Fruit fly (Drosophila melanogaster) whole organism, wandering third instar larva: ENCODE results near the gene Ir94d.

Experiments used
- Abd-B ChIP-seq: fragments of >200 bp; optimal IDR thresholded peaks from 2 replicates; lab custom pipeline; 2017; ENCODE audit warnings: missing biosample characterization, missing genetic modification characterization
- CG32264 ChIP-seq: fragments of 200-800 bp; sonication (Bioruptor generic); optimal IDR thresholded peaks from 2 replicates; lab custom pipeline; 2016; ENCODE audit warnings: missing biosample characterization, missing genetic modification characterization
- CrebA ChIP-seq: fragments of 200-800 bp; sonication (Bioruptor generic); optimal IDR thresholded peaks from 2 replicates; lab custom pipeline; 2016; ENCODE audit warnings: missing biosample characterization, mild to moderate bottlenecking, missing genetic modification characterization, borderline replicate concordance
- Dfd ChIP-seq: fragments of >200 bp; optimal IDR thresholded peaks from 2 replicates; lab custom pipeline; 2017; ENCODE audit warnings: missing biosample characterization, missing genetic modification characterization
- Dif ChIP-seq: fragments of 200-275, 200-300 bp; sonication (Bioruptor generic); optimal IDR thresholded peaks from 2 replicates; lab custom pipeline; 2018; ENCODE audit warnings: missing biosample characterization, missing genetic modification characterization; ENCODE audit not compliant: partially characterized antibody
- HLH106 ChIP-seq: fragments of 200-800 bp; optimal IDR thresholded peaks from 3 replicates; lab custom pipeline; 2019; ENCODE audit warnings: missing biosample characterization, mild to moderate bottlenecking, missing genetic modification characterization, moderate library complexity
- Jra ChIP-seq: sonication (Bioruptor generic); optimal IDR thresholded peaks from 2 replicates; lab custom pipeline; 2016; ENCODE audit warnings: missing biosample characterization, missing genetic modification characterization
- Mio ChIP-seq: sonication (Bioruptor generic); optimal IDR thresholded peaks from 2 replicates; lab custom pipeline; 2016; ENCODE audit warnings: missing biosample characterization, missing genetic modification characterization
- Myc ChIP-seq: fragments of >200 bp; optimal IDR thresholded peaks from 2 replicates; lab custom pipeline; 2017
- N ChIP-seq: fragments of >200 bp; optimal IDR thresholded peaks from 2 replicates; lab custom pipeline; 2018; ENCODE audit warnings: missing biosample characterization, missing external identifiers, missing genetic modification characterization
- OdsH ChIP-seq: fragments of 200-800 bp; sonication (Bioruptor generic); optimal IDR thresholded peaks from 2 replicates; lab custom pipeline; 2016; ENCODE audit warnings: missing biosample characterization, mild to moderate bottlenecking, missing genetic modification characterization
- Sp1 ChIP-seq: fragments of 200-800 bp; sonication (Bioruptor generic); optimal IDR thresholded peaks from 3 replicates; lab custom pipeline; 2019; ENCODE audit warnings: missing biosample characterization, mild to moderate bottlenecking, missing genetic modification characterization, moderate library complexity
- Vsx2 ChIP-seq: fragments of 200-300, 225-300 bp; sonication (Bioruptor generic); optimal IDR thresholded peaks from 2 replicates; lab custom pipeline; 2018; ENCODE audit warnings: missing biosample characterization, missing genetic modification characterization; ENCODE audit not compliant: partially characterized antibody
- br ChIP-seq: fragments of 200-800 bp; sonication (Bioruptor generic); optimal IDR thresholded peaks from 2 replicates; lab custom pipeline; 2016; ENCODE audit warnings: missing biosample characterization, missing genetic modification characterization
- brk ChIP-seq: fragments of 200-800 bp; sonication (Bioruptor generic); optimal IDR thresholded peaks from 2 replicates; lab custom pipeline; 2016; ENCODE audit warnings: missing biosample characterization, mild to moderate bottlenecking, missing genetic modification characterization
- dl ChIP-seq, 2 experiments: fragments of 175-275, 200-275 bp in 1 of 2; fragments of 200-275 bp in 1 of 2; sonication (Bioruptor generic); optimal IDR thresholded peaks; lab custom pipeline; 2018; ENCODE audit warnings: mild to moderate bottlenecking in 2 of 2, missing biosample characterization in 2 of 2, missing genetic modification characterization in 2 of 2, moderate library complexity in 2 of 2; ENCODE audit not compliant: partially characterized antibody in 2 of 2, insufficient read depth in 1 of 2
- dmrt93B ChIP-seq: fragments of 200-800 bp; sonication (Bioruptor generic); optimal IDR thresholded peaks from 2 replicates; lab custom pipeline; 2018; ENCODE audit warnings: missing biosample characterization, mild to moderate bottlenecking, missing genetic modification characterization
- dsf ChIP-seq: sonication (Bioruptor generic); optimal IDR thresholded peaks from 2 replicates; lab custom pipeline; 2016; ENCODE audit warnings: missing biosample characterization, missing genetic modification characterization, borderline replicate concordance
- h ChIP-seq: fragments of 200-800 bp; sonication (Bioruptor generic); optimal IDR thresholded peaks from 3 replicates; lab custom pipeline; 2016; ENCODE audit warnings: missing biosample characterization, mild to moderate bottlenecking, missing genetic modification characterization
- jim ChIP-seq: fragments of 175-275, 200-325 bp; sonication (Bioruptor generic); optimal IDR thresholded peaks from 2 replicates; lab custom pipeline; 2016; ENCODE audit warnings: missing biosample characterization, mild to moderate bottlenecking, missing genetic modification characterization
- lola ChIP-seq: fragments of >200 bp; optimal IDR thresholded peaks from 2 replicates; lab custom pipeline; 2017; ENCODE audit warnings: missing biosample characterization, missing genetic modification characterization
- pan ChIP-seq: fragments of >200 bp; optimal IDR thresholded peaks from 2 replicates; lab custom pipeline; 2017
- psq ChIP-seq: fragments of 200-800 bp; sonication (Bioruptor generic); optimal IDR thresholded peaks from 3 replicates; lab custom pipeline; 2017; ENCODE audit warnings: missing biosample characterization, mild to moderate bottlenecking, missing genetic modification characterization, moderate library complexity
- rgr ChIP-seq: fragments of 200-800 bp; sonication (Bioruptor generic); optimal IDR thresholded peaks from 3 replicates; lab custom pipeline; 2016; ENCODE audit warnings: missing biosample characterization, mild to moderate bottlenecking, missing genetic modification characterization
- sv ChIP-seq: fragments of 200-800 bp; sonication (Bioruptor generic); optimal IDR thresholded peaks from 3 replicates; lab custom pipeline; 2016; ENCODE audit warnings: missing biosample characterization, missing genetic modification characterization
- tai ChIP-seq: sonication (Bioruptor generic); optimal IDR thresholded peaks from 2 replicates; lab custom pipeline; 2016; ENCODE audit warnings: missing biosample characterization, missing genetic modification characterization
- woc ChIP-seq: sonication (Bioruptor generic); optimal IDR thresholded peaks from 2 replicates; lab custom pipeline; 2016; ENCODE audit warnings: missing biosample characterization, mild to moderate bottlenecking, missing genetic modification characterization

Gene Ir94d

DNA sequence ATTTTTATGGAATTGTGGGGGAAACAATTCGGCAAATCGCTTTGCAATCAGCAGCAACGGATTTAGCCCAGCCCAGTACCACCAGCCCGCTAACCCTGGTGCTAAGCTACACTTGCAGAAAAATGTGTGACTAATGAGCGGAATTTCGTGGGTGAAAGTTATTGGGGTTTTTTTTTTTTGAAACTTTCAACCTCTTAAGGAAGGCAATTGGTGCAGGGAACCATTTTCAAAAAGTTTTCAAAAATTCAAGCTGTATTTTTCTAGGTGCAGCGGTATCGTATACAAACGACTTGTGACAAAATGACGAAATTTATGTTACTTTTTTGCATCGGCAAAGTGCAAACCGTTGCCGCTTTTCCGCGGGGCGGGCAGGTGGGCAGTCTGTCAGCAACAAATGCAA is 3.6 kb upstream of the Ir94d start:
- no peak for TF ChIP-seq CG32264 (GFP tag; lab: Kevin White, UChicago)
- TF ChIP-seq CrebA (GFP tag; lab: Kevin White, UChicago): no peak
- no peak for TF ChIP-seq Dfd (GFP tag; lab: Kevin White, UChicago)
- TF ChIP-seq OdsH (GFP tag; lab: Kevin White, UChicago): no peak
- no peak for TF ChIP-seq rgr (GFP tag; lab: Kevin White, UChicago)
- TF ChIP-seq dmrt93B: no peak
- TF ChIP-seq Dif: no peak
- TF ChIP-seq Myc: no peak
- TF ChIP-seq sv (GFP tag; lab: Kevin White, UChicago): no peak
- no peak for TF ChIP-seq pan (lab: Kevin White, UChicago)
- TF ChIP-seq h (GFP tag; lab: Kevin White, UChicago): no peak
- TF ChIP-seq woc: no peak
- TF ChIP-seq dsf (GFP tag; lab: Kevin White, UChicago): no peak
- no peak for TF ChIP-seq Sp1 (GFP tag; lab: Kevin White, UChicago)
- TF ChIP-seq HLH106 (tag; lab: Kevin White, UChicago): no peak
- no peak for TF ChIP-seq jim (GFP tag; lab: Kevin White, UChicago)
- TF ChIP-seq dl (GFP tag; optimal IDR thresholded peaks at IDR 0.05; lab: Kevin White, UChicago; ENCODE audit: insufficient read depth in 1 of 2, partially characterized antibody in 2 of 2): no peak

DNA sequence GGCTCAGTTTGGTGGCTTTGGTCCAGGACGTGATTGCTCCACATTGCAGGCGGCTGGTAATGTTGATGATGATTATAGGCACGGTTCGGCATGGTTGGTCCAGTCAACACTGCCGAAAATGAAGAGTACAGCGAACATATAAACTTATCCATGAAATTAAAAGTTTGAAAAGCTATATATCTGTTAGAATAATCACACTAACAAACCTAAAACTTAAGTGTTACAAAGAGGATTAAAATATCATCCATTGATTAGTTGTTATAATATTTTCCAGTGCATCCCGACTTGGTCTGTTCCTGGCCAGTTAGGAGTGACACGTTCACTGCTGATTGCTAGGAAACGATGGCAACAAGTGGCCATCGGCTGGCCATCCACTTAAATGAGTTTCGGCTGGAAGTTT is 2.9 kb upstream of the Ir94d start:
- TF ChIP-seq Dif (no peak), h (GFP tag; lab: Kevin White, UChicago) (no peak), Sp1 (GFP tag; lab: Kevin White, UChicago) (no peak), tai (GFP tag; lab: Kevin White, UChicago) (no peak), psq (GFP tag; lab: Kevin White, UChicago) (no peak), Abd-B (GFP tag; lab: Kevin White, UChicago) (no peak), Vsx2 (GFP tag; lab: Kevin White, UChicago) (no peak), lola (GFP tag; lab: Kevin White, UChicago) (no peak)

DNA sequence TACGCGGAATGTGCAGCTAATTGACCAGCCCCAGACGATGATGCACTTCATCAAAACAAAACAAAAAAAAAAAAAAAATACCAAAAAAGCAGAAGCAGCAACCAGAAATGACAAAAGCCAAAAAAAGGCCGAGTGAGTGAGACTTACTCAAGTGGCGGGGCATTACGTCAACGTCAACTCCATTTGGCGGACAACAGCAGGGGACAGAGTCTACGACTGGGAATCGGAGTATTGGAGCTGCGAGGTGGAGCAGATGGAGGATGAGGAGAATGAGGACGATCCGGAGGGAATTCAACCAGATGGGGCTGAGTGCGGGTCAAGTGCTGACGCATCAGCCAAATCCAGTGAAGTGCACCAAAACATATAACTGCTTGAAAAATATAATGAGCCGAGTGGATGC is 1.1 kb upstream of the Ir94d start:
- TF ChIP-seq Sp1 (GFP tag; lab: Kevin White, UChicago): no peak

DNA sequence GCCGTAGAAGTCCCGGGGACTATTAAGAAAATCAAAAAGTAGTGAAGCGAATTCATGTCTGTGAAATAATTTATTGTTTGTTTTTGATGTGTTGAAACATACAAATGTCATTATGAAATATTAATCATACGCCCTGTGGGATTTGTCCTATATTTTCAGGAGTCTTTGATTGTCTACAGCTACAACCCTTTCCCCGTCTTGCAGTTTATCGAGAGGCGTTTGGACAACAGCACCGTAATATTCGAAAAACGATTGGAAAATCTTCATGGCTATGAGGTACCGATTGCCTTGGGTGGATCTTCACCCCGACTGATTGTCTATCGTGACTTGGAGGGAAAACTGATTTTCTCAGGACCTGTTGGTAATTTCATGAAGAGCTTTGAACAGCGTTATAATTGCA is 1.0 kb downstream of the Ir94d start, which contains the start of gene CG17380:
TSS of gene CG17380 (minus strand) at position 101 of the 400 bp plus-strand sequence.
- TF ChIP-seq psq (GFP tag; lab: Kevin White, UChicago): no peak
- no peak for TF ChIP-seq Jra (GFP tag; lab: Kevin White, UChicago)
- TF ChIP-seq brk: no peak
- TF ChIP-seq Dfd (GFP tag; lab: Kevin White, UChicago): no peak
- TF ChIP-seq rgr (GFP tag; lab: Kevin White, UChicago): no peak
- no peak for TF ChIP-seq N (GFP tag; lab: Kevin White, UChicago)
- no peak for TF ChIP-seq dl (GFP tag; optimal IDR thresholded peaks at IDR 0.05; lab: Kevin White, UChicago; ENCODE audit: insufficient read depth in 1 of 2, partially characterized antibody in 2 of 2)

DNA sequence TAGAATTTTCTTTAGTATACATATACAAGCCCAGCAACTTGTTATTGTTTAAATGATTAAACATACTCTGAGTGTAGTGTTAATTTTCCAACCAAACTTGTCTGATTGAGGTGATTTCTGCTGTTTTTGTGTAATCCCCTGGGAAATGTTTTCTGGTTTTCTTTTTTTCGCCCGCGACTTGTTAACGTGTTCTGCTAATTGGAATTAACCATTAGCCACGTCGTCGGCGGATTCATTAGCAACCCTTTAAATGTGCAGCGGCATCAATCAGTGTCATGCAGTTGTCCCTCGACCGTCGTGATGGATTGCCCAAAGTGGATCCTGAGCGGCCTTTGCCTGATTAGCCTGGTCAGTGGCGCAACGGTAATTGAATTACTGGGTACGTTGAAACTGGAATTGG is 2.6 kb downstream of the Ir94d start, which contains the start of gene Ir94e:
TSS of gene Ir94e (plus strand) at position 301 of the 400 bp plus-strand sequence.
- no peak for TF ChIP-seq Abd-B (GFP tag; lab: Kevin White, UChicago)
- TF ChIP-seq dl (GFP tag; optimal IDR thresholded peaks at IDR 0.05; lab: Kevin White, UChicago; ENCODE audit: insufficient read depth in 1 of 2, partially characterized antibody in 2 of 2): no peak
- no peak for TF ChIP-seq h (GFP tag; lab: Kevin White, UChicago)
- no peak for TF ChIP-seq Jra (GFP tag; lab: Kevin White, UChicago)
- TF ChIP-seq Mio (GFP tag; lab: Kevin White, UChicago): no peak
- no peak for TF ChIP-seq dsf (GFP tag; lab: Kevin White, UChicago)
- no peak for TF ChIP-seq OdsH (GFP tag; lab: Kevin White, UChicago)
- TF ChIP-seq lola (GFP tag; lab: Kevin White, UChicago): no peak
- TF ChIP-seq rgr (GFP tag; lab: Kevin White, UChicago): no peak
- no peak for TF ChIP-seq Vsx2 (GFP tag; lab: Kevin White, UChicago)
- TF ChIP-seq HLH106 (tag; lab: Kevin White, UChicago): no peak
- TF ChIP-seq psq (GFP tag; lab: Kevin White, UChicago): no peak
- no peak for TF ChIP-seq jim (GFP tag; lab: Kevin White, UChicago)
- no peak for TF ChIP-seq sv (GFP tag; lab: Kevin White, UChicago)
- no peak for TF ChIP-seq tai (GFP tag; lab: Kevin White, UChicago)
- TF ChIP-seq CG32264 (GFP tag; lab: Kevin White, UChicago): no peak
- TF ChIP-seq br (GFP tag; lab: Kevin White, UChicago): no peak
